Fruit fly (Drosophila melanogaster) whole organism, pupa: Measurements from ENCODE around the gene Ada1-2.

Experiments
- CG10348 ChIP-seq: fragments of 200-800 bp; sonication (Bioruptor generic); IDR thresholded peaks from 2 replicates; pipeline ENCODE4 v1.3.6; 2022; ENCODE audit warnings: missing biosample characterization, missing genetic modification characterization
- CG8301 ChIP-seq: fragments of 200-800 bp; sonication (Bioruptor generic); optimal IDR thresholded peaks from 2 replicates; lab custom pipeline; 2018; ENCODE audit warnings: missing biosample characterization, mild to moderate bottlenecking, missing genetic modification characterization
- Ets98B ChIP-seq: fragments of 200-800 bp; sonication (Bioruptor generic); IDR thresholded peaks from 2 replicates; pipeline ENCODE4 v1.3.6; 2022; ENCODE audit warnings: missing biosample characterization, missing genetic modification characterization
- fd96Ca ChIP-seq: fragments of 200-800 bp; sonication (Bioruptor generic); IDR thresholded peaks from 3 replicates; pipeline ENCODE4 v1.3.6; 2022; ENCODE audit warnings: missing biosample characterization, missing genetic modification characterization

- TF ChIP-seq CG10348 (GFP tag; lab: Robert Waterston, UW) (0 out of 2 replicates have a peak, but pooled peaks have one; percentile 7), CG8301 (tag; lab: Kevin White, UChicago) (peak; percentile 29), Ets98B (GFP tag; lab: Robert Waterston, UW) (peak; percentile 67), fd96Ca (peak; percentile 53; the same call in 1 of the 3 replicates)
Observed at dm6 chr2L:12025505-12025904, 32.8 kb downstream of the Ada1-2 start.
